Fruit fly (Drosophila melanogaster) whole organism, embryonic: ENCODE measurements around the gene CG43345.
A peak's percentile ranks its signal among the peaks of the same experiment; 100 is the strongest.

Experiments used
- Aef1 ChIP-seq: fragments of 200-800 bp; sonication (Bioruptor generic); IDR thresholded peaks from 3 replicates; pipeline ENCODE4 v1.3.6; 2022; ENCODE audit warnings: missing biosample characterization, missing genetic modification characterization
- Atf-2 ChIP-seq: fragments of 200-800 bp; sonication (Bioruptor generic); optimal IDR thresholded peaks from 2 replicates; lab custom pipeline; 2016; ENCODE audit warnings: missing biosample characterization, missing genetic modification characterization
- Bdp1 ChIP-seq: fragments of 200-800 bp; sonication (Bioruptor generic); optimal IDR thresholded peaks from 3 replicates; lab custom pipeline; 2016; ENCODE audit warnings: missing biosample characterization, missing genetic modification characterization
- CG11085 ChIP-seq: fragments of 200-800 bp; sonication (Bioruptor generic); IDR thresholded peaks from 2 replicates; pipeline ENCODE4 v1.3.6; 2022; ENCODE audit warnings: missing biosample characterization, missing genetic modification characterization
- CG11504 ChIP-seq: fragments of 200-800 bp; sonication (Bioruptor generic); optimal IDR thresholded peaks from 3 replicates; lab custom pipeline; 2019; ENCODE audit warnings: missing biosample characterization, mild to moderate bottlenecking, missing genetic modification characterization, moderate library complexity
- CG11695 ChIP-seq: fragments of 200-800 bp; sonication (Bioruptor generic); IDR thresholded peaks from 3 replicates; pipeline ENCODE4 v1.3.6; 2022; ENCODE audit warnings: missing biosample characterization, missing genetic modification characterization
- CG12236 ChIP-seq: fragments of 200-800 bp; sonication (Bioruptor generic); optimal IDR thresholded peaks from 2 replicates; lab custom pipeline; 2016; ENCODE audit warnings: missing biosample characterization, missing genetic modification characterization
- CG1233 ChIP-seq: fragments of 200-800 bp; sonication (Bioruptor generic); optimal IDR thresholded peaks from 4 replicates; lab custom pipeline; 2018; ENCODE audit warnings: missing biosample characterization, mild to moderate bottlenecking, missing genetic modification characterization
- CG14965 ChIP-seq: fragments of 200-800 bp; sonication (Bioruptor generic); optimal IDR thresholded peaks from 2 replicates; lab custom pipeline; 2016; ENCODE audit warnings: missing biosample characterization, missing genetic modification characterization, borderline replicate concordance
- CG1529 ChIP-seq: fragments of 200-800 bp; sonication (Bioruptor generic); optimal IDR thresholded peaks from 3 replicates; lab custom pipeline; 2018; ENCODE audit warnings: missing biosample characterization, missing genetic modification characterization
- CG15514 ChIP-seq: fragments of 200-800 bp; sonication (Bioruptor generic); optimal IDR thresholded peaks from 3 replicates; lab custom pipeline; 2017; ENCODE audit warnings: missing biosample characterization, missing genetic modification characterization, mild to moderate bottlenecking, moderate library complexity, missing genetic modification reagents
- CG16863 ChIP-seq: fragments of 200-800 bp; sonication (Bioruptor generic); optimal IDR thresholded peaks from 3 replicates; lab custom pipeline; 2016; ENCODE audit warnings: missing biosample characterization, missing genetic modification characterization
- CG17359 ChIP-seq: fragments of 200-800 bp; sonication (Bioruptor generic); optimal IDR thresholded peaks from 3 replicates; lab custom pipeline; 2018; ENCODE audit warnings: missing biosample characterization, mild to moderate bottlenecking, missing genetic modification characterization, moderate library complexity
- CG17361 ChIP-seq: fragments of 200-800 bp; sonication (Bioruptor generic); IDR thresholded peaks from 3 replicates; pipeline ENCODE4 v1.3.6; 2022; ENCODE audit warnings: missing biosample characterization, missing genetic modification characterization
- CG17568 ChIP-seq: fragments of 200-800 bp; sonication (Bioruptor generic); optimal IDR thresholded peaks from 2 replicates; lab custom pipeline; 2018; ENCODE audit warnings: missing biosample characterization, mild to moderate bottlenecking, missing genetic modification characterization, moderate library complexity
- CG2120 ChIP-seq: fragments of 200-800 bp; sonication (Bioruptor generic); optimal IDR thresholded peaks from 3 replicates; lab custom pipeline; 2016; ENCODE audit warnings: missing biosample characterization, missing genetic modification characterization
- CG31441 ChIP-seq: fragments of 200-800 bp; sonication (Bioruptor generic); IDR thresholded peaks from 2 replicates; pipeline ENCODE4 v1.3.6; 2022; ENCODE audit warnings: missing biosample characterization, missing genetic modification characterization
- CG34224 ChIP-seq: fragments of 200-800 bp; sonication (Bioruptor generic); IDR thresholded peaks from 3 replicates; pipeline ENCODE4 v1.3.6; 2022; ENCODE audit warnings: missing biosample characterization, missing genetic modification characterization; ENCODE audit not compliant: partially characterized antibody
- CG34376 ChIP-seq: fragments of 200-800 bp; sonication (Bioruptor generic); optimal IDR thresholded peaks from 2 replicates; lab custom pipeline; 2018; ENCODE audit warnings: missing biosample characterization, mild to moderate bottlenecking, missing genetic modification characterization
- CG42726 ChIP-seq: fragments of 200-800 bp; sonication (Bioruptor generic); IDR thresholded peaks from 2 replicates; pipeline ENCODE4 v1.3.6; 2022; ENCODE audit warnings: missing biosample characterization, missing genetic modification characterization; ENCODE audit not compliant: partially characterized antibody
- CG4282 ChIP-seq: fragments of 200-800 bp; sonication (Bioruptor generic); optimal IDR thresholded peaks from 2 replicates; lab custom pipeline; 2016; ENCODE audit warnings: missing biosample characterization, missing genetic modification characterization
- CG6765 ChIP-seq: fragments of 200-800 bp; sonication (Bioruptor generic); optimal IDR thresholded peaks from 3 replicates; lab custom pipeline; 2017; ENCODE audit warnings: missing biosample characterization, mild to moderate bottlenecking, missing genetic modification characterization
- CG6791 ChIP-seq: fragments of 200-800 bp; sonication (Bioruptor generic); IDR thresholded peaks from 3 replicates; pipeline ENCODE4 v1.3.6; 2022; ENCODE audit warnings: missing biosample characterization, missing genetic modification characterization; ENCODE audit not compliant: partially characterized antibody
- CG7357 ChIP-seq: fragments of 200-800 bp; sonication (Bioruptor generic); IDR thresholded peaks from 3 replicates; pipeline ENCODE4 v1.3.6; 2022; ENCODE audit warnings: missing biosample characterization, missing genetic modification characterization
- CG8089 ChIP-seq: fragments of 200-800 bp; sonication (Bioruptor generic); optimal IDR thresholded peaks from 3 replicates; lab custom pipeline; 2016; ENCODE audit warnings: missing biosample characterization, missing genetic modification characterization
- CoRest ChIP-seq: fragments of 200-800 bp; sonication (Bioruptor generic); optimal IDR thresholded peaks from 3 replicates; lab custom pipeline; 2018; ENCODE audit warnings: missing biosample characterization, mild to moderate bottlenecking, missing genetic modification characterization, moderate library complexity
- Fer2 ChIP-seq: fragments of 200-800 bp; sonication (Bioruptor generic); optimal IDR thresholded peaks from 2 replicates; lab custom pipeline; 2018; ENCODE audit warnings: missing biosample characterization, mild to moderate bottlenecking, missing genetic modification characterization, moderate library complexity
- GATAe ChIP-seq: fragments of 200-800 bp; sonication (Bioruptor generic); conservative IDR thresholded peaks from 2 replicates; pipeline ENCODE4 v1.3.6; 2022; ENCODE audit warnings: missing biosample characterization, missing genetic modification characterization
- H15 ChIP-seq: fragments of 200-800 bp; sonication (Bioruptor generic); IDR thresholded peaks from 3 replicates; pipeline ENCODE4 v1.3.6; 2022; ENCODE audit warnings: missing biosample characterization, missing genetic modification characterization
- HHEX ChIP-seq: fragments of 200-800 bp; sonication (Bioruptor generic); optimal IDR thresholded peaks from 3 replicates; lab custom pipeline; 2017; ENCODE audit warnings: missing biosample characterization, mild to moderate bottlenecking, missing genetic modification characterization, missing genetic modification reagents
- Hmx ChIP-seq: fragments of 200-800 bp; sonication (Bioruptor generic); optimal IDR thresholded peaks from 2 replicates; lab custom pipeline; 2016; ENCODE audit warnings: missing biosample characterization, missing genetic modification characterization
- Hr39 ChIP-seq: fragments of >200 bp; optimal IDR thresholded peaks from 2 replicates; lab custom pipeline; 2017
- Neu2 ChIP-seq: fragments of 200-800 bp; sonication (Bioruptor generic); optimal IDR thresholded peaks from 3 replicates; lab custom pipeline; 2016; ENCODE audit warnings: missing biosample characterization, missing genetic modification characterization, borderline replicate concordance
- Opbp ChIP-seq: fragments of 200-800 bp; sonication (Bioruptor generic); IDR thresholded peaks from 3 replicates; pipeline ENCODE4 v1.3.6; 2022; ENCODE audit warnings: missing biosample characterization, missing genetic modification characterization; ENCODE audit not compliant: partially characterized antibody
- Pdp1 ChIP-seq, 2 experiments: fragments of 200-800 bp; sonication (Bioruptor generic); optimal IDR thresholded peaks; 3 replicates each; lab custom pipeline; 2016; ENCODE audit warnings: missing biosample characterization in 2 of 2, missing genetic modification characterization in 2 of 2, mild to moderate bottlenecking in 1 of 2, moderate library complexity in 1 of 2
- Tbp ChIP-seq: fragments of >200 bp; optimal IDR thresholded peaks from 2 replicates; lab custom pipeline; 2018; ENCODE audit warnings: missing biosample characterization, missing genetic modification characterization
- bbx ChIP-seq: fragments of 200-800 bp; sonication (Bioruptor generic); IDR thresholded peaks from 2 replicates; pipeline ENCODE4 v1.3.6; 2022; ENCODE audit warnings: missing biosample characterization, missing genetic modification characterization; ENCODE audit not compliant: partially characterized antibody
- chinmo ChIP-seq: fragments of 200-800 bp; sonication (Bioruptor generic); IDR thresholded peaks from 4 replicates; pipeline ENCODE4 v1.3.6; 2022; ENCODE audit warnings: missing biosample characterization, missing genetic modification characterization; ENCODE audit not compliant: partially characterized antibody
- chm ChIP-seq: fragments of 200-800 bp; sonication (Bioruptor generic); IDR thresholded peaks from 2 replicates; pipeline ENCODE4 v1.3.6; 2022; ENCODE audit warnings: missing biosample characterization, missing genetic modification characterization
- ewg ChIP-seq: fragments of 200-800 bp; sonication (Bioruptor generic); optimal IDR thresholded peaks from 3 replicates; lab custom pipeline; 2017; ENCODE audit warnings: mild to moderate bottlenecking, missing biosample characterization, missing genetic modification reagents, missing genetic modification characterization
- eyg ChIP-seq: fragments of 200-800 bp; sonication (Bioruptor generic); optimal IDR thresholded peaks from 3 replicates; lab custom pipeline; 2016; ENCODE audit warnings: missing biosample characterization, missing genetic modification characterization
- gce ChIP-seq: fragments of 200-800 bp; sonication (Bioruptor generic); IDR thresholded peaks from 3 replicates; pipeline ENCODE4 v1.3.6; 2022; ENCODE audit warnings: missing biosample characterization, missing genetic modification characterization
- jigr1 ChIP-seq: fragments of 200-800 bp; sonication (Bioruptor generic); IDR thresholded peaks from 3 replicates; pipeline ENCODE4 v1.3.6; 2022; ENCODE audit warnings: missing biosample characterization, missing genetic modification characterization
- peb ChIP-seq: fragments of 200-800 bp; sonication (Bioruptor generic); IDR thresholded peaks from 2 replicates; pipeline ENCODE4 v1.3.6; 2022; ENCODE audit warnings: missing biosample characterization, missing genetic modification characterization
- salm ChIP-seq: fragments of 200-800 bp; sonication (Bioruptor generic); optimal IDR thresholded peaks from 2 replicates; lab custom pipeline; 2018; ENCODE audit warnings: missing biosample characterization, mild to moderate bottlenecking, missing genetic modification characterization
- shn ChIP-seq: fragments of 200-800 bp; sonication (Bioruptor generic); optimal IDR thresholded peaks from 3 replicates; lab custom pipeline; 2016; ENCODE audit warnings: missing biosample characterization, missing genetic modification characterization
- so ChIP-seq: fragments of 200-800 bp; sonication (Bioruptor generic); IDR thresholded peaks from 3 replicates; pipeline ENCODE4 v1.3.6; 2022; ENCODE audit warnings: missing biosample characterization, missing genetic modification characterization
- tin ChIP-seq: fragments of 200-800 bp; sonication (Bioruptor generic); optimal IDR thresholded peaks from 3 replicates; lab custom pipeline; 2016; ENCODE audit warnings: missing biosample characterization, missing genetic modification characterization
- twi ChIP-seq: fragments of 200-800 bp; optimal IDR thresholded peaks from 2 replicates; lab custom pipeline; 2019; ENCODE audit warnings: missing biosample characterization, mild to moderate bottlenecking, missing genetic modification characterization, moderate library complexity
- wor ChIP-seq: fragments of 200-800 bp; sonication (Bioruptor generic); IDR thresholded peaks from 2 replicates; pipeline ENCODE4 v1.3.6; 2022; ENCODE audit warnings: missing biosample characterization, missing genetic modification characterization

Gene CG43345

DNA sequence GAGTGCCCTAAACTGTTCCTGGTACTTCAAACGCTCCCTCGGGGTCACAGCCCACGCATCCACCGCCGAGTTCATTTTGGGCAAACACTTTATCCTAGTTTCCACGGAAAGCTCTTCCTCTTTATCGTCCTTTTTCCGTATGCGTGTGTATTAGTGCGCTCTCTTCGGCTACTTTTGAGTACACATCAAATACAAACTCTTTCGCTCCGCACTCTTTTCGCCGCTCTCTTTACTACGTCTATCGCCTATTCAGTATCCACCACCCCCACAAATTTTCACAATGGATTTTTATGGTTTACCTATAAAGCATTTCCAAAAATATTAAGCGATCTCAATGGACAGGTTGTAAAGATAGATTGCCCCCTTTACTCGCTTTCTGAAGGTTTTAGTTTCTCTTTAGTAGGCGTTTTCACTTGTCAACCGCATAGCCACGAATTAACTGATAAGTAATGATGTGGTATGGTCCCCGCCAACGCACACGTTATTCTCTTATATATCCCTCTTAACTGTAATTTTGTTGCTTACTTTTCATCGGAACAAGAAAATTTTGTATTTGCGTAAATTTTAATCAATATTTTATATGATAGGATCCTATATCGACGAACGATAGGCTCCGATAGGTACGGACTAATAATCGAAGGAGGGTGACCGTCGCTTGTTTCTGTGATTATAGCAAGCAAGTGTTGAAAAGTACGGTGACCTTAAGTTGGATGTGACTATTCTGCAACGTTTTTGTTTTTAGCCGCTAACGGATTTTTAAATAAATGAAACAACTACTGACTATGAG lies 26.5 kb downstream of the CG43345 start, which contains the start of gene Dap160 (continued):
- peak; percentile 86 for TF ChIP-seq CG6791
- peak; percentile 79 for TF ChIP-seq CG34224
- no peak for TF ChIP-seq Tbp (GFP tag; lab: Kevin White, UChicago)
- TF ChIP-seq CG15514 (GFP tag; lab: Kevin White, UChicago), result peak; percentile 82
- no peak for TF ChIP-seq CG6765 (GFP tag; lab: Kevin White, UChicago)
- no peak for TF ChIP-seq ewg (GFP tag; lab: Kevin White, UChicago)
- no peak for TF ChIP-seq chinmo (GFP tag; lab: Robert Waterston, UW)
- TF ChIP-seq CG14965, result no peak
- TF ChIP-seq CG17568 (GFP tag; lab: Kevin White, UChicago), result no peak
- no peak for TF ChIP-seq eyg (GFP tag; lab: Kevin White, UChicago)
- no peak for TF ChIP-seq CG11504 (tag; lab: Kevin White, UChicago)
- no peak for TF ChIP-seq CG1233 (GFP tag; lab: Kevin White, UChicago)
- no peak for TF ChIP-seq Hmx (GFP tag; lab: Kevin White, UChicago)
- TF ChIP-seq CG8089 (GFP tag; lab: Kevin White, UChicago), result no peak
- TF ChIP-seq shn (GFP tag; lab: Kevin White, UChicago), result no peak
- no peak for TF ChIP-seq GATAe
- TF ChIP-seq CG16863 (GFP tag; lab: Kevin White, UChicago), result no peak
- no peak for TF ChIP-seq CG31441 (GFP tag; lab: Robert Waterston, UW)
- TF ChIP-seq CG4282 (GFP tag; lab: Kevin White, UChicago), result no peak
- TF ChIP-seq CG2120 (GFP tag; lab: Kevin White, UChicago), result peak; percentile 51
- TF ChIP-seq wor, result no peak
- no peak for TF ChIP-seq CoRest (tag; lab: Kevin White, UChicago)
- no peak for TF ChIP-seq salm (tag; lab: Kevin White, UChicago)
- no peak for TF ChIP-seq HHEX (GFP tag; lab: Kevin White, UChicago)
- no peak for TF ChIP-seq CG1529
- TF ChIP-seq CG7357 (GFP tag; lab: Robert Waterston, UW), result peak; percentile 62
- TF ChIP-seq Aef1 (GFP tag; lab: Robert Waterston, UW), result no peak
- no peak for TF ChIP-seq jigr1 (GFP tag; lab: Robert Waterston, UW)
- TF ChIP-seq gce (GFP tag; lab: Robert Waterston, UW), result no peak
- no peak for TF ChIP-seq twi (tag; lab: Kevin White, UChicago)
- no peak for TF ChIP-seq CG17359 (tag; lab: Kevin White, UChicago)
- no peak for TF ChIP-seq H15
- TF ChIP-seq Fer2, result no peak
- no peak for TF ChIP-seq CG11085 (GFP tag; lab: Robert Waterston, UW)
- TF ChIP-seq CG11695 (GFP tag; lab: Robert Waterston, UW), result no peak
- peak; percentile 84 for TF ChIP-seq CG42726

DNA sequence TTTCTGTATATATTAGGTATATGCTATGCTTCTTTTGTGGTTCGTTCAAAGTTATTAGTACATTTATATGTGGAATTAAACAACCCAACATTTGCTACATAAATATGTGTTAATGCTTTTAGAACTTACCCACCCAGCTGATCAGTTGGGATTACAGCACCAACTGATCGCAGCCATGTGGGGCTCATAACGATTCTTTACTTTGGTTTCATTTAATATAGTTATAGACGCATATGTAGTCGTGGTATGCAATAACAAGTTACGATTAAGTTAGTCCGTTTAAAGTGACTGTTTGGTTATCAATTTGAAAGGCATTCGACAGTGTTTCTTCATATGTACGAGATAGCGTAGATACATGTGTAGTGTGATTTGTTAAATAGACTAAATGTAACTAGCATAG lies 32.6 kb downstream of the CG43345 start:
- TF ChIP-seq Opbp (no peak), tin (no peak), Bdp1 (no peak), chm (GFP tag; lab: Robert Waterston, UW) (no peak), Hr39 (no peak), Neu2 (GFP tag; lab: Kevin White, UChicago) (no peak), CG34376 (GFP tag; lab: Kevin White, UChicago) (no peak), Pdp1 (GFP tag; optimal IDR thresholded peaks at IDR 0.05; lab: Kevin White, UChicago) (no peak), peb (GFP tag; lab: Robert Waterston, UW) (no peak), CG17361 (GFP tag; lab: Robert Waterston, UW) (no peak), bbx (GFP tag; lab: Robert Waterston, UW) (no peak), so (GFP tag; lab: Robert Waterston, UW) (no peak), CG12236 (GFP tag; lab: Kevin White, UChicago) (no peak), Atf-2 (GFP tag; lab: Kevin White, UChicago) (no peak)
